Worm (Caenorhabditis elegans) whole organism, early embryonic: Measurements from ENCODE around the gene ZK899.3.

ENCODE experiments used
- B0310.2 ChIP-seq: sonication (generic microtip); optimal IDR thresholded peaks from 2 replicates; lab custom pipeline; 2016; ENCODE audit warnings: mild to moderate bottlenecking, missing genetic modification characterization, missing compliant biosample characterization
- F13C5.2 ChIP-seq: sonication (generic microtip); optimal IDR thresholded peaks from 2 replicates; lab custom pipeline; 2017; ENCODE audit warnings: mild to moderate bottlenecking, missing genetic modification characterization, inconsistent platforms, missing compliant biosample characterization
- aly-1 ChIP-seq: sonication (generic microtip); optimal IDR thresholded peaks from 2 replicates; lab custom pipeline; 2016; ENCODE audit warnings: missing genetic modification characterization, missing compliant biosample characterization
- ama-1 ChIP-seq: fragments of 150-350 bp; optimal IDR thresholded peaks from 2 replicates; lab custom pipeline; 2014
- ceh-13 ChIP-seq: fragments of 200-800 bp; sonication (Bioruptor generic); optimal IDR thresholded peaks from 2 replicates; lab custom pipeline; 2018; ENCODE audit warnings: mild to moderate bottlenecking, missing genetic modification characterization, missing compliant biosample characterization
- ceh-36 ChIP-seq: sonication (generic microtip); optimal IDR thresholded peaks from 2 replicates; lab custom pipeline; 2016; ENCODE audit warnings: missing genetic modification characterization, inconsistent platforms, missing compliant biosample characterization
- ets-7 ChIP-seq: sonication (generic microtip); optimal IDR thresholded peaks from 2 replicates; lab custom pipeline; 2016; ENCODE audit warnings: missing genotype, missing genetic modification characterization, missing compliant biosample characterization
- flt-1 ChIP-seq: fragments of 200-800 bp; sonication (Bioruptor generic); IDR thresholded peaks from 2 replicates; pipeline ENCODE4 v1.3.6; 2022; ENCODE audit warnings: missing genetic modification characterization, missing compliant biosample characterization
- hmbx-1 ChIP-seq: sonication (generic microtip); optimal IDR thresholded peaks from 2 replicates; lab custom pipeline; 2016; ENCODE audit warnings: mild to moderate bottlenecking, missing genetic modification characterization, missing compliant biosample characterization
- hmg-4 ChIP-seq: fragments of 200-800 bp; sonication (Bioruptor generic); optimal IDR thresholded peaks from 2 replicates; lab custom pipeline; 2018; ENCODE audit warnings: mild to moderate bottlenecking, missing genetic modification characterization, missing compliant biosample characterization
- hnd-1 ChIP-seq: sonication (generic microtip); optimal IDR thresholded peaks from 2 replicates; lab custom pipeline; 2016; ENCODE audit warnings: missing genetic modification characterization, missing compliant biosample characterization
- pes-1 ChIP-seq: fragments of 200-800 bp; sonication (Bioruptor generic); IDR thresholded peaks from 2 replicates; pipeline ENCODE4 v1.3.6; 2022; ENCODE audit warnings: missing genetic modification reagents, missing genetic modification characterization, missing compliant biosample characterization
- scrt-1 ChIP-seq: fragments of 200-800 bp; sonication (Bioruptor generic); IDR thresholded peaks from 2 replicates; pipeline ENCODE4 v1.3.6; 2022; ENCODE audit warnings: missing genetic modification characterization, missing compliant biosample characterization
- sea-1 ChIP-seq: fragments of 200-800 bp; sonication (Bioruptor generic); conservative IDR thresholded peaks from 2 replicates; pipeline ENCODE4 v1.3.6; 2022; ENCODE audit warnings: missing genetic modification characterization, missing compliant biosample characterization
- tbx-11 ChIP-seq: fragments of 200-800 bp; sonication (Bioruptor generic); IDR thresholded peaks from 2 replicates; pipeline ENCODE4 v1.3.6; 2022; ENCODE audit warnings: missing genetic modification characterization, missing compliant biosample characterization
- tbx-37 ChIP-seq: fragments of 200-800 bp; sonication (Bioruptor generic); conservative IDR thresholded peaks from 2 replicates; pipeline ENCODE4 v1.3.6; 2022; ENCODE audit warnings: missing genetic modification reagents, missing genetic modification characterization, missing compliant biosample characterization
- tra-4 ChIP-seq: sonication (generic microtip); optimal IDR thresholded peaks from 2 replicates; lab custom pipeline; 2017; ENCODE audit warnings: missing genetic modification characterization, missing compliant biosample characterization

ZK899.3 gene

DNA sequence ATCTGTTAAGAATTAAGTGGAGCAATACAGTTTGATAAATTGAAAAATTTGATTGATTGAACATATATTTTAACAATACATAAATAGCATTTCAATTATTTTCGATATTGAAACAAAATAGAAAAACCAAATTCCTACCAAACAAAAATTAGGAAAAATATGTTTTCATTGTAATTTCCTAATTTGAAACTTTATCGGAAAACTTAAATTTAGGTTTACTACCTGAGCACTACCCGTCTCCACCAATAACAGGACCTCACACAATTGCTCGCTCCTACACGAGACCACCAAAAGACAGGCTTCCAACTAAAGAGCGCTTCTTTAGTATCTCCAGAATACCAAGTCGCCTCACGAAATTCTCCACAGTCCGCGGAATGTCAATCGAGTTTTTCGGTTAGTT, 23.8 kb downstream of the ZK899.3 start:
- TF ChIP-seq tra-4 (tag; lab: Kevin White, UChicago) (no peak), ceh-13 (GFP tag; lab: Kevin White, UChicago) (no peak), hmbx-1 (tag; lab: Kevin White, UChicago) (no peak), aly-1 (tag; lab: Kevin White, UChicago) (no peak), ama-1 (no peak), tbx-37 (no peak), ceh-36 (tag; lab: Kevin White, UChicago) (no peak), pes-1 (GFP tag; lab: Robert Waterston, UW) (no peak)

ce11 chrX:9483754-9484153, 30.8 kb downstream of the ZK899.3 start:
- TF ChIP-seq ets-7 (tag; lab: Kevin White, UChicago): no peak
- TF ChIP-seq hmbx-1 (tag; lab: Kevin White, UChicago): no peak
- TF ChIP-seq tra-4 (tag; lab: Kevin White, UChicago): no peak
- TF ChIP-seq tbx-37: no peak
- TF ChIP-seq ceh-13 (GFP tag; lab: Kevin White, UChicago): no peak
- no peak for TF ChIP-seq flt-1 (GFP tag; lab: Robert Waterston, UW)
- TF ChIP-seq hnd-1 (tag; lab: Kevin White, UChicago): no peak
- no peak for TF ChIP-seq hmg-4

ce11 chrX:9486160-9486559, 33.2 kb downstream of the ZK899.3 start:
- no peak for TF ChIP-seq tbx-11 (GFP tag; lab: Robert Waterston, UW)
- no peak for TF ChIP-seq hmbx-1 (tag; lab: Kevin White, UChicago)
- no peak for TF ChIP-seq pes-1 (GFP tag; lab: Robert Waterston, UW)
- TF ChIP-seq ceh-36 (tag; lab: Kevin White, UChicago): no peak
- no peak for TF ChIP-seq B0310.2 (tag; lab: Kevin White, UChicago)
- TF ChIP-seq ceh-13 (GFP tag; lab: Kevin White, UChicago): no peak
- no peak for TF ChIP-seq sea-1 (GFP tag; lab: Robert Waterston, UW)
- no peak for TF ChIP-seq tra-4 (tag; lab: Kevin White, UChicago)
- no peak for TF ChIP-seq tbx-37
- no peak for TF ChIP-seq aly-1 (tag; lab: Kevin White, UChicago)
- no peak for TF ChIP-seq F13C5.2 (tag; lab: Kevin White, UChicago)
- no peak for TF ChIP-seq ama-1
- no peak for TF ChIP-seq hmg-4
- TF ChIP-seq scrt-1 (GFP tag; lab: Robert Waterston, UW): no peak
- no peak for TF ChIP-seq hnd-1 (tag; lab: Kevin White, UChicago)

DNA sequence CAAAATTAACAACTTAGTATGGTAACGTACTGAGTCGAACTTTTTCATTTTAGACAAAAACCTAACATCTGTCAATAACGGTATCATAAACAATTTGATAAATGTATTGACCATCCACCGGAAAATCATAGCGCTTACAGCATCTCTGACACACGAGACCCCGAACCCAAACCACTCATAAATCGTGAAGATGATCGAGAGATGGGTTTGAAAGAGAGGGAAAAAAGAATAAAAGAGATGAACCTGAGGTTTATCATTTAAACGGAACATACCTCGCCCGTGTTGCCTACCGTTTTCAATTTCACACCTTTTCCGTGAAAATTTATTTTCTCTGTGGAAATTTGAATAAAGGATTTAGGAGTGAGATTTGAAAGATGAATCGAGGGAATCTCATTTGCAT, 36.6 kb downstream of the ZK899.3 start:
- TF ChIP-seq tra-4 (tag; lab: Kevin White, UChicago) (no peak), scrt-1 (GFP tag; lab: Robert Waterston, UW) (no peak), pes-1 (GFP tag; lab: Robert Waterston, UW) (no peak), hnd-1 (tag; lab: Kevin White, UChicago) (no peak), tbx-37 (no peak), tbx-11 (GFP tag; lab: Robert Waterston, UW) (no peak), ama-1 (no peak), aly-1 (tag; lab: Kevin White, UChicago) (no peak), hmbx-1 (tag; lab: Kevin White, UChicago) (no peak), ceh-36 (tag; lab: Kevin White, UChicago) (no peak), hmg-4 (no peak), B0310.2 (tag; lab: Kevin White, UChicago) (no peak), ets-7 (tag; lab: Kevin White, UChicago) (no peak), ceh-13 (GFP tag; lab: Kevin White, UChicago) (no peak)

DNA sequence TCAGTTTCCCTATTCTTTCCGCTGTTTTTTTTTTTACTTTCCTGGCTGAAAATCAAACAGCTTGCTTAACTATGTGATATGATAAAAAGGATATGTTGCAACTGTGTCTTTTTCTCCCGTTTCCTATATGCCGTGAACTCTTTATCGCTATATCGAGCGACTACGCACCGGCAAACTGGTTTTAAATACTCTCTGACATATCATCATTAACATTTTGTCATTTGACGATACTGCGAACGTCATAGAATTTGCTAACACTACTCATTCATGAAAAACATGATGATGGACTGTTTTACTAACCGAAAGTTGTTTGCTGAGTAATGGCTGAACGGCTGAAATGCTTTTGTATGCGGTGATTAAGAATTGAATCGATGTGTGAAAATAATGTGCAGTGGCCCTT, 38.5 kb downstream of the ZK899.3 start:
- TF ChIP-seq scrt-1 (GFP tag; lab: Robert Waterston, UW): no peak
- no peak for TF ChIP-seq ets-7 (tag; lab: Kevin White, UChicago)
- TF ChIP-seq sea-1 (GFP tag; lab: Robert Waterston, UW): no peak
- no peak for TF ChIP-seq hmbx-1 (tag; lab: Kevin White, UChicago)
- TF ChIP-seq B0310.2 (tag; lab: Kevin White, UChicago): no peak
- no peak for TF ChIP-seq ceh-13 (GFP tag; lab: Kevin White, UChicago)
- TF ChIP-seq ceh-36 (tag; lab: Kevin White, UChicago): no peak
- no peak for TF ChIP-seq pes-1 (GFP tag; lab: Robert Waterston, UW)
- TF ChIP-seq hmg-4: no peak
- TF ChIP-seq hnd-1 (tag; lab: Kevin White, UChicago): no peak
- no peak for TF ChIP-seq F13C5.2 (tag; lab: Kevin White, UChicago)
- TF ChIP-seq ama-1: no peak
- no peak for TF ChIP-seq tra-4 (tag; lab: Kevin White, UChicago)
- TF ChIP-seq tbx-11 (GFP tag; lab: Robert Waterston, UW): no peak
- TF ChIP-seq aly-1 (tag; lab: Kevin White, UChicago): no peak
- no peak for TF ChIP-seq tbx-37
- TF ChIP-seq flt-1 (GFP tag; lab: Robert Waterston, UW): no peak

ce11 chrX:9494661-9495060, 41.7 kb downstream of the ZK899.3 start:
- no peak for TF ChIP-seq tra-4 (tag; lab: Kevin White, UChicago)
- peak; percentile 46 for TF ChIP-seq B0310.2 (tag; lab: Kevin White, UChicago)

DNA sequence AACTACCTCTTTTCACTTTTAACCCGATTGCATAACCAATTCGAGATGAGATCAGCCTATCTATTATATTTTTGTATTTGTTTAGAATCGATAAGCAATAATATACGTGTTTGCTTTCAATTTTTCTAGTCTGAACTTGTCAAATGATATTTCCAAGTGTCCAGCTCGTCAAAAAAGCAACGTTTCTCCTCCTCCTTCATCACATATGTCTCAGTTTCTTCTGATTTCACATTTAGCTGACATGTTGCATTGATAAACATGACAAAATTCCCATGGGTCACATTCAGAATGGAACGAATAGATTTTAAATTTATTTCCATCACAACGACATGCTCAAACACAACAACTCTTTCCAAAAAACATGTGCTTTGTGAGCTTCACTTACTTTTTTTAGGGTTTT, 46.4 kb downstream of the ZK899.3 start:
- TF ChIP-seq tbx-37: no peak
- no peak for TF ChIP-seq hnd-1 (tag; lab: Kevin White, UChicago)
- no peak for TF ChIP-seq pes-1 (GFP tag; lab: Robert Waterston, UW)
- TF ChIP-seq scrt-1 (GFP tag; lab: Robert Waterston, UW): no peak
- TF ChIP-seq ceh-13 (GFP tag; lab: Kevin White, UChicago): no peak
- no peak for TF ChIP-seq sea-1 (GFP tag; lab: Robert Waterston, UW)
- no peak for TF ChIP-seq ceh-36 (tag; lab: Kevin White, UChicago)
- no peak for TF ChIP-seq hmg-4
- TF ChIP-seq F13C5.2 (tag; lab: Kevin White, UChicago): no peak

ce11 chrX:9504221-9504620, 51.3 kb downstream of the ZK899.3 start:
- TF ChIP-seq flt-1 (GFP tag; lab: Robert Waterston, UW) (no peak), F13C5.2 (tag; lab: Kevin White, UChicago) (no peak), scrt-1 (GFP tag; lab: Robert Waterston, UW) (no peak), hmg-4 (no peak), ets-7 (tag; lab: Kevin White, UChicago) (no peak), pes-1 (GFP tag; lab: Robert Waterston, UW) (no peak), hmbx-1 (tag; lab: Kevin White, UChicago) (no peak), ceh-13 (GFP tag; lab: Kevin White, UChicago) (no peak), ama-1 (no peak), tbx-37 (no peak), B0310.2 (tag; lab: Kevin White, UChicago) (no peak), hnd-1 (tag; lab: Kevin White, UChicago) (no peak), ceh-36 (tag; lab: Kevin White, UChicago) (no peak), sea-1 (GFP tag; lab: Robert Waterston, UW) (no peak), tbx-11 (GFP tag; lab: Robert Waterston, UW) (no peak), tra-4 (tag; lab: Kevin White, UChicago) (no peak)
